Worm (Caenorhabditis elegans) whole organism, L2 larva: ENCODE results near the gene arrd-10.

Experiments
- C34F6.9 ChIP-seq: fragments of 150-350 bp; optimal IDR thresholded peaks from 2 replicates; lab custom pipeline; 2014; ENCODE audit warnings: missing biosample characterization, missing genetic modification characterization
- alr-1 ChIP-seq: fragments of 150-350 bp; optimal IDR thresholded peaks from 2 replicates; lab custom pipeline; 2014; ENCODE audit warnings: missing biosample characterization, missing genetic modification characterization
- ama-1 ChIP-seq: fragments of 150-350 bp; optimal IDR thresholded peaks from 2 replicates; lab custom pipeline; 2018; ENCODE audit warnings: inconsistent platforms
- ceh-16 ChIP-seq: fragments of 150-350 bp; optimal IDR thresholded peaks from 2 replicates; lab custom pipeline; 2014; ENCODE audit warnings: missing biosample characterization, missing genetic modification characterization
- dmd-4 ChIP-seq: sonication (generic microtip); optimal IDR thresholded peaks from 2 replicates; lab custom pipeline; 2017; ENCODE audit warnings: missing biosample characterization, missing genetic modification characterization
- egl-27 ChIP-seq: sonication (generic microtip); optimal IDR thresholded peaks from 3 replicates; lab custom pipeline; 2017; ENCODE audit warnings: missing biosample characterization, missing genetic modification reagents, missing genetic modification characterization
- elt-1 ChIP-seq: fragments of 150-350 bp; optimal IDR thresholded peaks from 2 replicates; lab custom pipeline; 2014; ENCODE audit warnings: missing biosample characterization, missing genetic modification characterization
- lsy-2 ChIP-seq, 2 experiments: fragments of 150-350 bp in 1 of 2; sonication (generic microtip) in 1 of 2; optimal IDR thresholded peaks; 2 replicates each; lab custom pipeline; 2014 to 2017; ENCODE audit warnings: missing biosample characterization in 2 of 2, missing genetic modification characterization in 2 of 2
- nhr-11 ChIP-seq: fragments of 150-350 bp; optimal IDR thresholded peaks from 2 replicates; lab custom pipeline; 2014; ENCODE audit warnings: missing biosample characterization, missing genetic modification characterization
- nhr-12 ChIP-seq: fragments of 150-350 bp; optimal IDR thresholded peaks from 2 replicates; lab custom pipeline; 2014; ENCODE audit warnings: missing biosample characterization, missing genetic modification characterization
- nhr-129 ChIP-seq: fragments of 150-350 bp; optimal IDR thresholded peaks from 2 replicates; lab custom pipeline; 2014; ENCODE audit warnings: missing biosample characterization, missing genetic modification characterization
- nhr-25 ChIP-seq: fragments of 150-350 bp; sonication (generic microtip); optimal IDR thresholded peaks from 3 replicates; lab custom pipeline; 2014; ENCODE audit warnings: missing biosample characterization, missing genetic modification characterization
- nhr-77 ChIP-seq: fragments of 150-350 bp; optimal IDR thresholded peaks from 2 replicates; lab custom pipeline; 2014; ENCODE audit warnings: missing biosample characterization, missing genetic modification characterization
- peb-1 ChIP-seq: fragments of 150-350 bp; optimal IDR thresholded peaks from 2 replicates; lab custom pipeline; 2014; ENCODE audit warnings: missing biosample characterization, missing genetic modification characterization
- skn-1 ChIP-seq: sonication (generic microtip); optimal IDR thresholded peaks from 2 replicates; lab custom pipeline; 2017; ENCODE audit warnings: missing biosample characterization, missing genetic modification characterization
- sma-3 ChIP-seq: sonication (generic microtip); optimal IDR thresholded peaks from 2 replicates; lab custom pipeline; 2016; ENCODE audit warnings: missing genetic modification reagents, missing genetic modification characterization, missing compliant biosample characterization
- unc-39 ChIP-seq: fragments of 150-350 bp; optimal IDR thresholded peaks from 2 replicates; lab custom pipeline; 2014; ENCODE audit warnings: missing biosample characterization, missing genetic modification characterization
- unc-55 ChIP-seq: fragments of 150-350 bp; sonication (generic microtip); optimal IDR thresholded peaks from 3 replicates; lab custom pipeline; 2014; ENCODE audit warnings: missing biosample characterization, missing genetic modification reagents, missing genetic modification characterization
- ztf-11 ChIP-seq: sonication (generic microtip); optimal IDR thresholded peaks from 2 replicates; lab custom pipeline; 2017; ENCODE audit warnings: missing biosample characterization, missing genetic modification characterization
- ztf-4 ChIP-seq: fragments of 150-350 bp; optimal IDR thresholded peaks from 2 replicates; lab custom pipeline; 2014; ENCODE audit warnings: missing biosample characterization, missing genetic modification characterization

arrd-10 gene

ce11 chrII:12990964-12991593, 51.2 kb downstream of the arrd-10 start:
- TF ChIP-seq dmd-4 (tag; lab: Kevin White, UChicago) (no peak), ceh-16 (tag; lab: Kevin White, UChicago) (no peak), egl-27 (tag; lab: Kevin White, UChicago) (no peak)

ce11 chrII:12991594-12991993, 51.7 kb downstream of the arrd-10 start:
- TF ChIP-seq ztf-4 (tag; lab: Kevin White, UChicago), result no peak
- no peak for TF ChIP-seq sma-3 (GFP tag; lab: Kevin White, UChicago)
- TF ChIP-seq nhr-12, result no peak
- peak; percentile 92 for TF ChIP-seq ceh-16 (tag; lab: Kevin White, UChicago)
- peak; percentile 41 for TF ChIP-seq nhr-25
- no peak for TF ChIP-seq ama-1 (lab: Kevin White, UChicago)
- TF ChIP-seq, all 48 proteins: peak for 2

- TF ChIP-seq elt-1 (no peak), ztf-11 (tag; lab: Kevin White, UChicago) (no peak), lsy-2 (tag; optimal IDR thresholded peaks at IDR 0.05; lab: Kevin White, UChicago) (no peak), ama-1 (lab: Kevin White, UChicago) (no peak), nhr-129 (tag; lab: Kevin White, UChicago) (no peak), nhr-11 (no peak)
- TF ChIP-seq, all 48 proteins: peak for 0
These were observed 52.3 kb downstream of the arrd-10 start for ce11 chrII:12992193-12992592.

- TF ChIP-seq peb-1, result no peak
- no peak for TF ChIP-seq nhr-77 (tag; lab: Kevin White, UChicago)
- TF ChIP-seq ztf-4 (tag; lab: Kevin White, UChicago), result no peak
- no peak for TF ChIP-seq alr-1 (tag; lab: Kevin White, UChicago)
- no peak for TF ChIP-seq unc-55
- TF ChIP-seq unc-39, result no peak
- TF ChIP-seq C34F6.9 (tag; lab: Kevin White, UChicago), result no peak
- TF ChIP-seq skn-1 (tag; lab: Kevin White, UChicago), result no peak
- TF ChIP-seq nhr-129 (tag; lab: Kevin White, UChicago), result no peak
- TF ChIP-seq, all 48 proteins: peak for 0
These were observed 53.1 kb downstream of the arrd-10 start for ce11 chrII:12992980-12993379.
